Fruit fly (Drosophila melanogaster): Measurements from ENCODE around the gene CG5039.

DNA sequence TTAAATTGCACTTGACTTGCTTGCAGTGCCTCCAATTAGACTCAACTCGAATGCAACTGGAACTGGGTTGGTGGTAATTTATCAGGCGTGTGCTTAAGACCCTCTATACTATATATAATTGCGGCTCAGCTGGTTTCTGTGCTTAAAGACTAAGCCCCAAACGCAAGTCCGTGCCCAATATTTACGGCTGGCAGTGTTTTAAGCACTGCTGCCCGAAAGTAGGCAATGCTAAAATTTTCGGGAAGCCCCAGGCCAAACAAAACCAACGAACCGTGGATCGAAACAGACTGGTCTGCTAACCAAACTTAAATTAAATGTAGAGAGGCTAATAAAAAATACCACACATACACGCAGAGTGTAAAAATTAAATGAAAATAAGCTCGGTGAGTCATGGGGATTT lies 42.5 kb downstream of the CG5039 start:
- no peak for TF ChIP-seq Hr96 (GFP tag; optimal IDR thresholded peaks at IDR 0.05)
- no peak for TF ChIP-seq bab1 (GFP tag; optimal IDR thresholded peaks at IDR 0.05)
